Worm (Caenorhabditis elegans): ENCODE results near the gene coh-1.

- TF ChIP-seq unc-62 (GFP tag; optimal IDR thresholded peaks at IDR 0.05) (no peak), elt-2 (tag; optimal IDR thresholded peaks at IDR 0.05) (no peak), nhr-28 (tag; optimal IDR thresholded peaks at IDR 0.05) (no peak)
Measured at ce11 chrX:7437949-7438348, 36.9 kb downstream of the coh-1 start, which contains the start of gene C01C10.2.

Measured in whole organism, L3 larva.